Worm (Caenorhabditis elegans) whole organism, L3 larva: Measurements from ENCODE around the gene clec-266.

Experiments used
- R02D3.7 ChIP-seq: fragments of 150-350 bp; optimal IDR thresholded peaks from 2 replicates; lab custom pipeline; 2014; ENCODE audit warnings: missing biosample characterization, missing genetic modification characterization
- aly-2 ChIP-seq: fragments of 150-350 bp; optimal IDR thresholded peaks from 2 replicates; lab custom pipeline; 2014; ENCODE audit warnings: missing biosample characterization, missing genetic modification characterization
- ama-1 ChIP-seq: fragments of 150-350 bp; optimal IDR thresholded peaks from 2 replicates; lab custom pipeline; 2018
- ceh-16 ChIP-seq: sonication (generic microtip); optimal IDR thresholded peaks from 2 replicates; lab custom pipeline; 2017; ENCODE audit warnings: missing biosample characterization, missing genetic modification characterization
- ceh-28 ChIP-seq: fragments of 150-350 bp; optimal IDR thresholded peaks from 2 replicates; lab custom pipeline; 2014; ENCODE audit warnings: missing biosample characterization, missing genetic modification reagents, missing genetic modification characterization
- ceh-82 ChIP-seq: fragments of 150-350 bp; optimal IDR thresholded peaks from 2 replicates; lab custom pipeline; 2014; ENCODE audit warnings: missing biosample characterization, missing genetic modification characterization
- ceh-9 ChIP-seq: sonication (generic microtip); optimal IDR thresholded peaks from 2 replicates; lab custom pipeline; 2018; ENCODE audit warnings: missing biosample characterization, missing genetic modification characterization
- egl-27 ChIP-seq: sonication (generic microtip); optimal IDR thresholded peaks from 4 replicates; lab custom pipeline; 2017; ENCODE audit warnings: missing biosample characterization, missing genetic modification reagents, missing genetic modification characterization
- egl-5 ChIP-seq: fragments of 150-350 bp; optimal IDR thresholded peaks from 2 replicates; lab custom pipeline; 2017; ENCODE audit warnings: missing biosample characterization, missing genetic modification reagents, missing genetic modification characterization, inconsistent platforms
- elt-1 ChIP-seq: fragments of 150-350 bp; optimal IDR thresholded peaks from 2 replicates; lab custom pipeline; 2014; ENCODE audit warnings: missing biosample characterization, missing genetic modification characterization
- elt-2 ChIP-seq: sonication (generic microtip); optimal IDR thresholded peaks from 2 replicates; lab custom pipeline; 2016; ENCODE audit warnings: missing genetic modification reagents, mild to moderate bottlenecking, missing genetic modification characterization, missing compliant biosample characterization
- elt-3 ChIP-seq, 3 experiments: fragments of 150-350 bp in 1 of 3; sonication (generic microtip) in 2 of 3; optimal IDR thresholded peaks; 2 replicates in 2 of 3; 4 replicates in 1 of 3; lab custom pipeline; 2014 to 2017; ENCODE audit warnings: missing biosample characterization in 3 of 3, missing genetic modification characterization in 3 of 3
- eor-1 ChIP-seq, 2 experiments: fragments of 150-350 bp; optimal IDR thresholded peaks; 2 replicates each; lab custom pipeline; 2014 to 2018; ENCODE audit warnings: missing biosample characterization in 2 of 2, missing genetic modification characterization in 2 of 2
- fkh-10 ChIP-seq: sonication (generic microtip); optimal IDR thresholded peaks from 2 replicates; lab custom pipeline; 2017; ENCODE audit warnings: missing biosample characterization, missing genetic modification reagents, missing genetic modification characterization
- fos-1 ChIP-seq: fragments of 150-350 bp; optimal IDR thresholded peaks from 2 replicates; lab custom pipeline; 2014; ENCODE audit warnings: missing biosample characterization, missing genetic modification characterization
- hmg-11 ChIP-seq: sonication (generic microtip); optimal IDR thresholded peaks from 2 replicates; lab custom pipeline; 2016; ENCODE audit warnings: missing genetic modification characterization, missing compliant biosample characterization
- jun-1 ChIP-seq: fragments of 150-350 bp; optimal IDR thresholded peaks from 2 replicates; lab custom pipeline; 2014; ENCODE audit warnings: missing biosample characterization, missing genetic modification reagents, missing genetic modification characterization
- lin-15B ChIP-seq: fragments of 150-350 bp; optimal IDR thresholded peaks from 2 replicates; lab custom pipeline; 2014; ENCODE audit warnings: missing biosample characterization, missing genetic modification characterization
- lin-39 ChIP-seq: fragments of 150-350 bp; optimal IDR thresholded peaks from 2 replicates; lab custom pipeline; 2018; ENCODE audit warnings: missing biosample characterization, missing genetic modification reagents, missing genetic modification characterization
- mdl-1 ChIP-seq: fragments of 150-350 bp; optimal IDR thresholded peaks from 2 replicates; lab custom pipeline; 2014; ENCODE audit warnings: missing biosample characterization, missing genetic modification characterization
- mml-1 ChIP-seq: fragments of 150-350 bp; sonication (generic microtip); optimal IDR thresholded peaks from 3 replicates; lab custom pipeline; 2014; ENCODE audit warnings: missing biosample characterization, missing genetic modification characterization
- nfya-1 ChIP-seq: sonication (generic microtip); optimal IDR thresholded peaks from 2 replicates; lab custom pipeline; 2017; ENCODE audit warnings: missing genetic modification characterization, mild to moderate bottlenecking, missing compliant biosample characterization, antibody characterized with exemption, moderate library complexity; ENCODE audit not compliant: insufficient read depth
- nhr-11 ChIP-seq: fragments of 150-350 bp; optimal IDR thresholded peaks from 2 replicates; lab custom pipeline; 2014; ENCODE audit warnings: missing biosample characterization, missing genetic modification characterization
- nhr-12 ChIP-seq: fragments of 150-350 bp; optimal IDR thresholded peaks from 2 replicates; lab custom pipeline; 2014; ENCODE audit warnings: missing biosample characterization, missing genetic modification characterization
- nhr-23 ChIP-seq: fragments of 150-350 bp; optimal IDR thresholded peaks from 2 replicates; lab custom pipeline; 2014; ENCODE audit warnings: missing biosample characterization, missing genetic modification reagents, missing genetic modification characterization
- nhr-237 ChIP-seq: fragments of 150-350 bp; optimal IDR thresholded peaks from 2 replicates; lab custom pipeline; 2014; ENCODE audit warnings: missing biosample characterization, missing genetic modification characterization
- nhr-25 ChIP-seq: sonication (generic microtip); optimal IDR thresholded peaks from 2 replicates; lab custom pipeline; 2017; ENCODE audit warnings: missing biosample characterization, missing genetic modification characterization
- nhr-28 ChIP-seq: fragments of 150-350 bp; optimal IDR thresholded peaks from 2 replicates; lab custom pipeline; 2014; ENCODE audit warnings: missing biosample characterization, missing genetic modification characterization
- nhr-43 ChIP-seq: sonication (generic microtip); optimal IDR thresholded peaks from 2 replicates; lab custom pipeline; 2016; ENCODE audit warnings: mild to moderate bottlenecking, missing genetic modification characterization, missing compliant biosample characterization; ENCODE audit not compliant: poor library complexity, severe bottlenecking
- nhr-76 ChIP-seq: fragments of 150-350 bp; sonication (generic microtip); optimal IDR thresholded peaks from 5 replicates; lab custom pipeline; 2014; ENCODE audit warnings: missing biosample characterization, missing genetic modification characterization
- nhr-77 ChIP-seq: fragments of 150-350 bp; optimal IDR thresholded peaks from 2 replicates; lab custom pipeline; 2014; ENCODE audit warnings: missing biosample characterization, missing genetic modification characterization
- pha-4 ChIP-seq: fragments of 150-350 bp; optimal IDR thresholded peaks from 2 replicates; lab custom pipeline; 2014; ENCODE audit warnings: missing biosample characterization, missing genetic modification reagents, missing genetic modification characterization
- pqm-1 ChIP-seq: fragments of 150-350 bp; optimal IDR thresholded peaks from 2 replicates; lab custom pipeline; 2017; ENCODE audit warnings: missing biosample characterization, missing genetic modification characterization, inconsistent platforms
- skn-1 ChIP-seq: fragments of 150-350 bp; optimal IDR thresholded peaks from 2 replicates; lab custom pipeline; 2014; ENCODE audit warnings: missing biosample characterization, missing genetic modification characterization
- snpc-4 ChIP-seq: fragments of 150-350 bp; optimal IDR thresholded peaks from 2 replicates; lab custom pipeline; 2014; ENCODE audit warnings: missing biosample characterization, missing genetic modification characterization
- tbx-2 ChIP-seq: sonication (generic microtip); optimal IDR thresholded peaks from 2 replicates; lab custom pipeline; 2016; ENCODE audit warnings: mild to moderate bottlenecking, missing genetic modification characterization, missing compliant biosample characterization
- ztf-11 ChIP-seq: fragments of 150-350 bp; optimal IDR thresholded peaks from 2 replicates; lab custom pipeline; 2014; ENCODE audit warnings: missing biosample characterization, missing genetic modification characterization

Gene clec-266

ce11 chrX:6642798-6643197 is 20.1 kb upstream of the clec-266 start:
- TF ChIP-seq nhr-25 (tag; lab: Kevin White, UChicago) (peak; percentile 49), lin-15B (no peak), pha-4 (tag; lab: Kevin White, UChicago) (peak; percentile 65), nhr-237 (tag; lab: Kevin White, UChicago) (no peak), fos-1 (tag; lab: Kevin White, UChicago) (no peak), nhr-12 (tag; lab: Kevin White, UChicago) (no peak), nhr-28 (tag; lab: Kevin White, UChicago) (no peak), ceh-9 (tag; lab: Kevin White, UChicago) (no peak), mdl-1 (peak; percentile 34), R02D3.7 (tag; lab: Kevin White, UChicago) (no peak), nfya-1 (tag; lab: Kevin White, UChicago) (no peak), hmg-11 (tag; lab: Kevin White, UChicago) (no peak), nhr-11 (tag; lab: Kevin White, UChicago) (no peak), jun-1 (no peak), ztf-11 (tag; lab: Kevin White, UChicago) (no peak), elt-2 (tag; lab: Kevin White, UChicago) (peak; percentile 49), mml-1 (tag; lab: Kevin White, UChicago) (no peak), nhr-43 (no peak), ama-1 (lab: Kevin White, UChicago) (no peak), skn-1 (peak; percentile 41), nhr-77 (tag; lab: Kevin White, UChicago) (no peak), nhr-76 (tag; lab: Kevin White, UChicago) (no peak), elt-3 (tag; optimal IDR thresholded peaks at IDR 0.05; lab: Kevin White, UChicago) (no peak), aly-2 (tag; lab: Kevin White, UChicago) (no peak), fkh-10 (GFP tag; lab: Kevin White, UChicago) (no peak), egl-27 (tag; lab: Kevin White, UChicago) (no peak), elt-1 (tag; lab: Kevin White, UChicago) (no peak), egl-5 (tag; lab: Kevin White, UChicago) (no peak), eor-1 (tag; optimal IDR thresholded peaks at IDR 0.05; lab: Kevin White, UChicago) (no peak), ceh-28 (tag; lab: Kevin White, UChicago) (no peak), snpc-4 (tag; lab: Kevin White, UChicago) (no peak), lin-39 (tag; lab: Kevin White, UChicago) (no peak), nhr-23 (tag; lab: Kevin White, UChicago) (peak; percentile 29), ceh-82 (tag; lab: Kevin White, UChicago) (no peak), tbx-2 (tag; lab: Kevin White, UChicago) (no peak), ceh-16 (tag; lab: Kevin White, UChicago) (no peak), pqm-1 (tag; lab: Kevin White, UChicago) (no peak)

- TF ChIP-seq nhr-77 (tag; lab: Kevin White, UChicago), result no peak
- peak; percentile 29 for TF ChIP-seq elt-2 (tag; lab: Kevin White, UChicago)
- no peak for TF ChIP-seq pqm-1 (tag; lab: Kevin White, UChicago)
- TF ChIP-seq nfya-1 (tag; lab: Kevin White, UChicago), result peak; percentile 18
- TF ChIP-seq skn-1, result no peak
- peak; percentile 55 for TF ChIP-seq nhr-25 (tag; lab: Kevin White, UChicago)
- no peak for TF ChIP-seq nhr-11 (tag; lab: Kevin White, UChicago)
These were observed 18.8 kb upstream of the clec-266 start for ce11 chrX:6641509-6641908.

- TF ChIP-seq fos-1 (tag; lab: Kevin White, UChicago), result no peak
- no peak for TF ChIP-seq lin-39 (tag; lab: Kevin White, UChicago)
- TF ChIP-seq nfya-1 (tag; lab: Kevin White, UChicago), result no peak
- TF ChIP-seq nhr-25 (tag; lab: Kevin White, UChicago), result peak; percentile 17
- TF ChIP-seq, all 47 proteins: peak for 1
These were observed 18.0 kb upstream of the clec-266 start, which contains the start of gene nhr-120 for ce11 chrX:6640570-6641199. Gene nhr-120 (minus strand): TSS chrX:6640620.
